Worm (Caenorhabditis elegans) whole organism, late embryonic: ENCODE results near the gene arrd-18.

Experiments used
- C08G9.2 ChIP-seq: sonication (generic microtip); optimal IDR thresholded peaks from 2 replicates; lab custom pipeline; 2016; ENCODE audit warnings: mild to moderate bottlenecking, missing genetic modification characterization, moderate library complexity, missing compliant biosample characterization
- C38D4.7 ChIP-seq: fragments of 200-800 bp; sonication (Bioruptor generic); optimal IDR thresholded peaks from 2 replicates; lab custom pipeline; 2018; ENCODE audit warnings: mild to moderate bottlenecking, missing genetic modification characterization, moderate library complexity, missing compliant biosample characterization
- F13H6.1 ChIP-seq: sonication (generic microtip); optimal IDR thresholded peaks from 2 replicates; lab custom pipeline; 2016; ENCODE audit warnings: missing genetic modification characterization, missing compliant biosample characterization
- K02D7.2 ChIP-seq: sonication (generic microtip); optimal IDR thresholded peaks from 2 replicates; lab custom pipeline; 2017; ENCODE audit warnings: mild to moderate bottlenecking, missing genetic modification characterization, missing compliant biosample characterization
- K09A11.1 ChIP-seq: sonication (generic microtip); optimal IDR thresholded peaks from 2 replicates; lab custom pipeline; 2017; ENCODE audit warnings: antibody characterized with exemption, mild to moderate bottlenecking, missing genetic modification characterization, missing compliant biosample characterization; ENCODE audit not compliant: insufficient read depth
- Y22D7AL.16 ChIP-seq: sonication (generic microtip); optimal IDR thresholded peaks from 2 replicates; lab custom pipeline; 2016; ENCODE audit warnings: missing genetic modification characterization, missing compliant biosample characterization
- ahr-1 ChIP-seq: sonication (generic microtip); optimal IDR thresholded peaks from 2 replicates; lab custom pipeline; 2016; ENCODE audit warnings: missing genetic modification characterization, missing compliant biosample characterization
- ama-1 ChIP-seq: fragments of 150-350 bp; optimal IDR thresholded peaks from 2 replicates; lab custom pipeline; 2014
- ceh-2 ChIP-seq: sonication (generic microtip); optimal IDR thresholded peaks from 2 replicates; lab custom pipeline; 2016; ENCODE audit warnings: missing genotype, missing genetic modification characterization, missing compliant biosample characterization
- elt-2 ChIP-seq: sonication (generic microtip); optimal IDR thresholded peaks from 2 replicates; lab custom pipeline; 2016; ENCODE audit warnings: missing genetic modification reagents, missing genetic modification characterization, missing compliant biosample characterization
- elt-4 ChIP-seq: sonication (generic microtip); optimal IDR thresholded peaks from 2 replicates; lab custom pipeline; 2016; ENCODE audit warnings: missing genetic modification characterization, missing compliant biosample characterization
- ets-4 ChIP-seq: sonication (generic microtip); optimal IDR thresholded peaks from 2 replicates; lab custom pipeline; 2016; ENCODE audit warnings: missing genetic modification characterization, missing compliant biosample characterization
- fax-1 ChIP-seq: sonication (generic microtip); optimal IDR thresholded peaks from 2 replicates; lab custom pipeline; 2016; ENCODE audit warnings: missing genotype, missing genetic modification characterization, missing compliant biosample characterization
- fkh-10 ChIP-seq: fragments of 150-350 bp; optimal IDR thresholded peaks from 2 replicates; lab custom pipeline; 2014; ENCODE audit warnings: missing biosample characterization, missing genetic modification reagents, missing genetic modification characterization
- fkh-6 ChIP-seq: sonication (generic microtip); optimal IDR thresholded peaks from 2 replicates; lab custom pipeline; 2016; ENCODE audit warnings: missing genetic modification characterization, missing compliant biosample characterization
- hlh-6 ChIP-seq: sonication (generic microtip); optimal IDR thresholded peaks from 2 replicates; lab custom pipeline; 2016; ENCODE audit warnings: missing genotype, missing genetic modification characterization, missing compliant biosample characterization
- lim-6 ChIP-seq: sonication (generic microtip); optimal IDR thresholded peaks from 2 replicates; lab custom pipeline; 2016; ENCODE audit warnings: missing genetic modification characterization, missing compliant biosample characterization
- lin-11 ChIP-seq: fragments of 200-800 bp; sonication (Bioruptor generic); optimal IDR thresholded peaks from 2 replicates; lab custom pipeline; 2018; ENCODE audit warnings: mild to moderate bottlenecking, missing genetic modification characterization, missing compliant biosample characterization
- madf-2 ChIP-seq: sonication (generic microtip); optimal IDR thresholded peaks from 2 replicates; lab custom pipeline; 2017; ENCODE audit warnings: missing genetic modification characterization, missing compliant biosample characterization
- mec-3 ChIP-seq: sonication (generic microtip); optimal IDR thresholded peaks from 2 replicates; lab custom pipeline; 2016; ENCODE audit warnings: borderline replicate concordance, missing genetic modification characterization, missing compliant biosample characterization
- nfya-1 ChIP-seq: sonication (generic microtip); optimal IDR thresholded peaks from 2 replicates; lab custom pipeline; 2017; ENCODE audit warnings: missing genetic modification characterization, mild to moderate bottlenecking, missing compliant biosample characterization, antibody characterized with exemption, moderate library complexity
- nhr-11 ChIP-seq: fragments of 150-350 bp; optimal IDR thresholded peaks from 2 replicates; lab custom pipeline; 2014; ENCODE audit warnings: missing biosample characterization, missing genetic modification characterization
- nhr-232 ChIP-seq: sonication (generic microtip); optimal IDR thresholded peaks from 2 replicates; lab custom pipeline; 2016; ENCODE audit warnings: missing genetic modification characterization, missing compliant biosample characterization
- pag-3 ChIP-seq: sonication (generic microtip); optimal IDR thresholded peaks from 2 replicates; lab custom pipeline; 2016; ENCODE audit warnings: missing compliant biosample characterization, missing genetic modification characterization, borderline replicate concordance
- pax-1 ChIP-seq: fragments of 150-350 bp; optimal IDR thresholded peaks from 2 replicates; lab custom pipeline; 2014; ENCODE audit warnings: missing biosample characterization, missing genetic modification characterization
- pha-2 ChIP-seq: sonication (generic microtip); optimal IDR thresholded peaks from 2 replicates; lab custom pipeline; 2017; ENCODE audit warnings: mild to moderate bottlenecking, missing genetic modification characterization, missing compliant biosample characterization
- pha-4 ChIP-seq: fragments of 150-350 bp; optimal IDR thresholded peaks from 2 replicates; lab custom pipeline; 2018; ENCODE audit warnings: missing biosample characterization, missing genetic modification reagents, missing genetic modification characterization
- pros-1 ChIP-seq: fragments of 150-350 bp; optimal IDR thresholded peaks from 2 replicates; lab custom pipeline; 2014; ENCODE audit warnings: missing biosample characterization, missing genetic modification reagents, missing genetic modification characterization
- ref-2 ChIP-seq: sonication (generic microtip); optimal IDR thresholded peaks from 2 replicates; lab custom pipeline; 2016; ENCODE audit warnings: missing genetic modification characterization, missing compliant biosample characterization
- rnt-1 ChIP-seq: sonication (generic microtip); optimal IDR thresholded peaks from 2 replicates; lab custom pipeline; 2016; ENCODE audit warnings: missing genetic modification characterization, missing compliant biosample characterization
- sdc-2 ChIP-seq: sonication (generic microtip); optimal IDR thresholded peaks from 2 replicates; lab custom pipeline; 2016; ENCODE audit warnings: missing genotype, missing genetic modification characterization, missing compliant biosample characterization
- sox-2 ChIP-seq: fragments of 200-800 bp; sonication (Bioruptor generic); IDR thresholded peaks from 2 replicates; pipeline ENCODE4 v1.3.6; 2022; ENCODE audit warnings: missing genetic modification reagents, missing genetic modification characterization, missing compliant biosample characterization
- sox-4 ChIP-seq: sonication (generic microtip); optimal IDR thresholded peaks from 2 replicates; lab custom pipeline; 2017; ENCODE audit warnings: mild to moderate bottlenecking, missing genetic modification characterization, inconsistent platforms, missing compliant biosample characterization
- syd-9 ChIP-seq: sonication (generic microtip); optimal IDR thresholded peaks from 2 replicates; lab custom pipeline; 2016; ENCODE audit warnings: mild to moderate bottlenecking, missing genetic modification characterization, moderate library complexity, missing compliant biosample characterization
- tbx-7 ChIP-seq: sonication (generic microtip); optimal IDR thresholded peaks from 2 replicates; lab custom pipeline; 2016; ENCODE audit warnings: missing genotype, missing genetic modification characterization, missing compliant biosample characterization
- ttx-3 ChIP-seq: sonication (generic microtip); optimal IDR thresholded peaks from 2 replicates; lab custom pipeline; 2016; ENCODE audit warnings: missing genetic modification reagents, missing genetic modification characterization, missing compliant biosample characterization
- unc-3 ChIP-seq, 2 experiments: fragments of 200-800 bp in 1 of 2; sonication (Bioruptor generic) in 1 of 2; sonication (generic microtip) in 1 of 2; conservative IDR thresholded peaks in 1 of 2; optimal IDR thresholded peaks in 1 of 2; 2 replicates each; pipeline versions ENCODE4 v1.3.6 to Lab custom; 2016 to 2022; ENCODE audit warnings: missing compliant biosample characterization in 2 of 2, missing genetic modification characterization in 2 of 2, missing genetic modification reagents in 1 of 2
- unc-55 ChIP-seq: sonication (generic microtip); optimal IDR thresholded peaks from 2 replicates; lab custom pipeline; 2017; ENCODE audit warnings: missing biosample characterization, missing genetic modification reagents, missing genetic modification characterization
- unc-86 ChIP-seq: sonication (generic microtip); optimal IDR thresholded peaks from 2 replicates; lab custom pipeline; 2016; ENCODE audit warnings: missing genetic modification characterization, missing compliant biosample characterization

Gene arrd-18

DNA sequence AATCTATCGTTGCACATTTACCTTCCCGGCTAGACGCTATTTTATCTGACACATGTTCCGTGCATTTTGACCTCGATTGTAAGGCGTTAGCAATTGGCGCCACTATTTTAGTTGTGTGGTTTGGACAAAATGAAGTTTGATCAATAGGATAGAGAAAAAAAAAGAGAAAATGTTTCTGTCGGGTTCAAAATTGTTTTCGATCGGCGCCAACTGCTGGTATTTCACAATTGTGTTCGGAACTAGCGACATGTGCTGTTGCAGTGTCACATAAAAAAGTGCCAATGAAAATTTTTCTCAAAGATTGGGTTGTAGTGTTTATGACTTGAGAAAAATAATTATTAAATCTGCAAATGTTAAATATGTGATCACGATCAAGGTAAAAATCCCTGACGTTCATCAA is 32.8 kb downstream of the arrd-18 start:
- TF ChIP-seq nfya-1 (tag; lab: Kevin White, UChicago) (no peak), pha-2 (tag; lab: Kevin White, UChicago) (no peak), Y22D7AL.16 (no peak), pag-3 (tag; lab: Kevin White, UChicago) (no peak), rnt-1 (no peak), C08G9.2 (no peak), K02D7.2 (tag; lab: Kevin White, UChicago) (no peak), C38D4.7 (no peak), ets-4 (tag; lab: Kevin White, UChicago) (no peak), F13H6.1 (tag; lab: Kevin White, UChicago) (no peak)

DNA sequence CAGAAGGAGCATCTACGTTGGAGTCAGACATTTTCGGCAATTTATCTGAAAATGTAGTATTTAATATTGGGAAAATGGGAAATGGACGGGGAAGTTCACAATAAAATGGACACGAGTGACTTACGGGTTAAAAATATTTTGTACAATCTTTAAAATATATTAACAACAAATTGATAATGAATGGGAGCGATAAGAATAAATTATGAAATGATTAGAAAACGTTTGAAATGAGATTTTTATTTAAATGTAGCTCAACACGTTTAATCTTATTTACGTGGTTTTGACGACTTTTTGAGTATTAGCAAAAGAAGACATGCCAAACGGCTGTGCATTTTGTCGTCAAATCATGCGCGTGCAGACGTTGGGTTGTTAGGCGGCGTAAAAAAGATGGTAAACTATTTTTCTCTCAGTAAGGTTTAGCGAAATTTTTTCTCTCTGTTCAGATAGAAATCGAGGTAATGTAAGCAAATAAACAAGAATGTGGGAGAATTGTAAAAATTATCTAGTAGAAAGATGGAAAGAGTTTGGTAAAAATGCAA is 33.7 kb downstream of the arrd-18 start, which contains the start of gene fbxa-64:
fbxa-64 (minus strand) TSS at position 51 of the 539 bp plus-strand sequence.
- TF ChIP-seq syd-9 (tag; lab: Kevin White, UChicago) (no peak), lin-11 (tag; lab: Kevin White, UChicago) (no peak), nhr-232 (tag; lab: Kevin White, UChicago) (no peak), nfya-1 (tag; lab: Kevin White, UChicago) (no peak), pha-4 (tag; lab: Kevin White, UChicago) (no peak), ama-1 (lab: Kevin White, UChicago) (no peak), ttx-3 (tag; lab: Kevin White, UChicago) (no peak), fkh-10 (GFP tag; lab: Kevin White, UChicago) (no peak), sdc-2 (no peak), rnt-1 (no peak), nhr-11 (tag; lab: Kevin White, UChicago) (no peak), pax-1 (tag; lab: Kevin White, UChicago) (no peak)

DNA sequence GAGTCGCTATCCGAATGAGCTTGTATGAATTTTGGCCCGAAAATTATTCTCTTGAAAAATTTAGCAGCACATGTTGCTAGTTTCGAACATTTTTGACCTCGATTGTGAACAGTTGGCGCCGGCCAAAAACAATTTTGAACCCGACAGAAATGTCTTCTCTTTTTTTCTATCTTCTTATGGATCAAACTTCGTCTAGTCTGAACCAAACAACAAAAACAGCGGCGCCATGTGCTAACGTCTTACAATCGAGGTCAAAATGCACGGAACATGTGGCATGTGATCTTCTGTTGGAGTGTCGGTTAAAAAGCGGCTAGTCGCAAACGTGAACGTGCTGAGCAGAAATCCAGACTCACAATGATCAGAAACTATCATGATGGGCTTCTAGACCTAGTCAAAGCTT is 35.7 kb downstream of the arrd-18 start:
- TF ChIP-seq C08G9.2: no peak
- no peak for TF ChIP-seq K09A11.1
- TF ChIP-seq pax-1 (tag; lab: Kevin White, UChicago): no peak
- no peak for TF ChIP-seq hlh-6 (tag; lab: Kevin White, UChicago)
- no peak for TF ChIP-seq lim-6 (tag; lab: Kevin White, UChicago)
- TF ChIP-seq pha-2 (tag; lab: Kevin White, UChicago): no peak
- no peak for TF ChIP-seq pha-4 (tag; lab: Kevin White, UChicago)
- no peak for TF ChIP-seq mec-3 (tag; lab: Kevin White, UChicago)
- no peak for TF ChIP-seq fax-1 (tag; lab: Kevin White, UChicago)
- TF ChIP-seq unc-3 (GFP tag; conservative IDR thresholded peaks at IDR 0.05; lab: Robert Waterston, UW): no peak
- no peak for TF ChIP-seq unc-3 (tag; optimal IDR thresholded peaks at IDR 0.05; lab: Kevin White, UChicago)
- no peak for TF ChIP-seq fkh-6 (tag; lab: Kevin White, UChicago)
- no peak for TF ChIP-seq ceh-2 (tag; lab: Kevin White, UChicago)
- no peak for TF ChIP-seq sdc-2

DNA sequence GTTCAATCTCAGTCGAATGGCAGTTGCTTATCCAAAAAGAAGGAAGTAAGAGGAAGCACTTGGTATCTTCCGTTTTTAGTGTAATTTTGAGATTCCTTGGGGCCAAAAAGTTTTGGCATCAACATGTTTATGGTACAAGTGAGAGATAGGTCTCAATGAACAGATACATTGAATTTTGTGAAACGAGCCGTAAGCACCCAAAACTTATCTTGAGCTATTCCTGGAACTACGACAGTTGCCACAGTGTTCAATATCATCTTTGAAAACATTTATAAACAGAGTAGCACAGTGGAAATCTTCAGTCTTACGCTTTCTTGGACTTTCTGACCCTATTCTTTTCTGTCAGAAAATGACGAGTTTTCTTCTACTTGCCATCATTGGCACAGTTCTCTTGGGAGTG is 36.9 kb downstream of the arrd-18 start, which contains the start of gene T28A11.3:
T28A11.3 (plus strand) TSS at position 301 of the 400 bp plus-strand sequence.
- TF ChIP-seq elt-4 (no peak), tbx-7 (tag; lab: Kevin White, UChicago) (no peak), sox-4 (tag; lab: Kevin White, UChicago) (no peak), pros-1 (tag; lab: Kevin White, UChicago) (no peak), lin-11 (tag; lab: Kevin White, UChicago) (no peak), ref-2 (tag; lab: Kevin White, UChicago) (no peak), madf-2 (tag; lab: Kevin White, UChicago) (no peak), ahr-1 (tag; lab: Kevin White, UChicago) (no peak), ceh-2 (tag; lab: Kevin White, UChicago) (no peak), unc-3 (GFP tag; conservative IDR thresholded peaks at IDR 0.05; lab: Robert Waterston, UW) (no peak), unc-3 (tag; optimal IDR thresholded peaks at IDR 0.05; lab: Kevin White, UChicago) (no peak), elt-2 (tag; lab: Kevin White, UChicago) (no peak), unc-86 (tag; lab: Kevin White, UChicago) (no peak), sox-2 (GFP tag; lab: Robert Waterston, UW) (no peak), unc-55 (GFP tag; lab: Kevin White, UChicago) (no peak), fkh-10 (GFP tag; lab: Kevin White, UChicago) (no peak)
